Fruit fly (Drosophila melanogaster) whole organism, embryonic: ENCODE data around the gene Moca-cyp.
A peak's percentile ranks its signal among the peaks of the same experiment; 100 is the strongest.

ENCODE experiments used
- Asciz ChIP-seq: fragments of 200-800 bp; sonication (Bioruptor generic); optimal IDR thresholded peaks from 2 replicates; lab custom pipeline; 2017; ENCODE audit warnings: missing biosample characterization, mild to moderate bottlenecking, missing genetic modification characterization, missing genetic modification reagents
- Awh ChIP-seq: fragments of 200-800 bp; sonication (Bioruptor generic); IDR thresholded peaks from 2 replicates; pipeline ENCODE4, ENCODE4 v1.3.6; 2022; ENCODE audit warnings: missing biosample characterization, missing genetic modification characterization
- Bteb2 ChIP-seq: fragments of 200-800 bp; sonication (Bioruptor generic); optimal IDR thresholded peaks from 2 replicates; lab custom pipeline; 2016; ENCODE audit warnings: missing biosample characterization, missing genetic modification characterization
- CG11456 ChIP-seq: fragments of 200-800 bp; sonication (Bioruptor generic); IDR thresholded peaks from 3 replicates; pipeline ENCODE4 v1.3.6; 2022; ENCODE audit warnings: missing biosample characterization, missing genetic modification characterization
- CG11560 ChIP-seq: fragments of 200-800 bp; sonication (Bioruptor generic); IDR thresholded peaks from 3 replicates; pipeline ENCODE4 v1.3.6; 2022; ENCODE audit warnings: missing biosample characterization, missing genetic modification characterization
- CG12942 ChIP-seq: fragments of 200-800 bp; sonication (Bioruptor generic); optimal IDR thresholded peaks from 3 replicates; lab custom pipeline; 2016; ENCODE audit warnings: missing biosample characterization, missing genetic modification characterization
- CG14014 ChIP-seq: fragments of 200-800 bp; sonication (Bioruptor generic); IDR thresholded peaks from 2 replicates; pipeline ENCODE4 v1.3.6; 2022; ENCODE audit warnings: missing biosample characterization, missing genetic modification characterization
- CG15514 ChIP-seq: fragments of 200-800 bp; sonication (Bioruptor generic); optimal IDR thresholded peaks from 3 replicates; lab custom pipeline; 2017; ENCODE audit warnings: missing biosample characterization, missing genetic modification characterization, mild to moderate bottlenecking, moderate library complexity, missing genetic modification reagents
- CG1792 ChIP-seq: fragments of 200-800 bp; sonication (Bioruptor generic); optimal IDR thresholded peaks from 2 replicates; lab custom pipeline; 2016; ENCODE audit warnings: missing biosample characterization, missing genetic modification characterization
- CG1832 ChIP-seq: fragments of 200-800 bp; sonication (Bioruptor generic); optimal IDR thresholded peaks from 2 replicates; lab custom pipeline; 2017; ENCODE audit warnings: missing biosample characterization, mild to moderate bottlenecking, missing genetic modification characterization, inconsistent platforms
- CG2120 ChIP-seq: fragments of 200-800 bp; sonication (Bioruptor generic); optimal IDR thresholded peaks from 3 replicates; lab custom pipeline; 2016; ENCODE audit warnings: missing biosample characterization, missing genetic modification characterization
- CG2202 ChIP-seq: fragments of 200-800 bp; sonication (Bioruptor generic); optimal IDR thresholded peaks from 2 replicates; lab custom pipeline; 2018; ENCODE audit warnings: missing biosample characterization, mild to moderate bottlenecking, missing genetic modification characterization
- CG2712 ChIP-seq: fragments of 200-800 bp; optimal IDR thresholded peaks from 3 replicates; lab custom pipeline; 2019; ENCODE audit warnings: missing biosample characterization, mild to moderate bottlenecking, missing genetic modification characterization, moderate library complexity
- CG4360 ChIP-seq: fragments of 200-800 bp; sonication (Bioruptor generic); IDR thresholded peaks from 2 replicates; pipeline ENCODE4 v1.3.6; 2022; ENCODE audit warnings: missing biosample characterization, missing genetic modification characterization
- CG4617 ChIP-seq: fragments of 200-800 bp; sonication (Bioruptor generic); optimal IDR thresholded peaks from 3 replicates; lab custom pipeline; 2016; ENCODE audit warnings: missing biosample characterization, missing genetic modification characterization, borderline replicate concordance
- CG5245 ChIP-seq: fragments of 200-800 bp; sonication (Bioruptor generic); optimal IDR thresholded peaks from 3 replicates; lab custom pipeline; 2016; ENCODE audit warnings: missing biosample characterization, missing genetic modification characterization
- CG7839 ChIP-seq: fragments of 200-800 bp; sonication (Bioruptor generic); optimal IDR thresholded peaks from 3 replicates; lab custom pipeline; 2018; ENCODE audit warnings: missing biosample characterization, mild to moderate bottlenecking, missing genetic modification characterization, moderate library complexity
- CG8924 ChIP-seq: fragments of 200-800 bp; optimal IDR thresholded peaks from 3 replicates; lab custom pipeline; 2019; ENCODE audit warnings: missing biosample characterization, mild to moderate bottlenecking, missing genetic modification characterization, moderate library complexity
- CG9727 ChIP-seq: fragments of 200-800 bp; sonication (Bioruptor generic); optimal IDR thresholded peaks from 3 replicates; lab custom pipeline; 2017; ENCODE audit warnings: missing biosample characterization, mild to moderate bottlenecking, missing genetic modification characterization
- CG9876 ChIP-seq: fragments of 200-800 bp; sonication (Bioruptor generic); optimal IDR thresholded peaks from 2 replicates; lab custom pipeline; 2016; ENCODE audit warnings: missing biosample characterization, missing genetic modification characterization
- D19A ChIP-seq: fragments of 200-800 bp; optimal IDR thresholded peaks from 3 replicates; lab custom pipeline; 2019; ENCODE audit warnings: missing biosample characterization, mild to moderate bottlenecking, missing genetic modification characterization, moderate library complexity
- D19B ChIP-seq: fragments of 200-800 bp; sonication (Bioruptor generic); optimal IDR thresholded peaks from 2 replicates; lab custom pipeline; 2017; ENCODE audit warnings: missing biosample characterization, mild to moderate bottlenecking, missing genetic modification characterization
- Doc2 ChIP-seq: fragments of 200-800 bp; sonication (Bioruptor generic); IDR thresholded peaks from 2 replicates; pipeline ENCODE4 v1.3.6; 2022; ENCODE audit warnings: missing biosample characterization, missing genetic modification characterization
- Ets97D ChIP-seq: fragments of 200-800 bp; sonication (Bioruptor generic); optimal IDR thresholded peaks from 3 replicates; lab custom pipeline; 2016; ENCODE audit warnings: missing biosample characterization, missing genetic modification characterization
- Fer1 ChIP-seq: fragments of 200-800 bp; sonication (Bioruptor generic); optimal IDR thresholded peaks from 2 replicates; lab custom pipeline; 2017; ENCODE audit warnings: missing biosample characterization, mild to moderate bottlenecking, missing genetic modification characterization
- HLH54F ChIP-seq: fragments of 200-800 bp; sonication (Bioruptor generic); optimal IDR thresholded peaks from 3 replicates; lab custom pipeline; 2016; ENCODE audit warnings: missing biosample characterization, missing genetic modification characterization
- Hmr ChIP-seq: fragments of 200-800 bp; sonication (Bioruptor generic); optimal IDR thresholded peaks from 3 replicates; lab custom pipeline; 2017; ENCODE audit warnings: mild to moderate bottlenecking, missing biosample characterization, missing genetic modification reagents, missing genetic modification characterization
- Hr51 ChIP-seq, 2 experiments: fragments of 200-800 bp; sonication (Bioruptor generic); optimal IDR thresholded peaks; 2 replicates in 1 of 2; 3 replicates in 1 of 2; lab custom pipeline; 2016 to 2018; ENCODE audit warnings: missing biosample characterization in 2 of 2, missing genetic modification characterization in 2 of 2, mild to moderate bottlenecking in 1 of 2, moderate library complexity in 1 of 2
- Hsf ChIP-seq: fragments of 200-800 bp; sonication (Bioruptor generic); optimal IDR thresholded peaks from 3 replicates; lab custom pipeline; 2016; ENCODE audit warnings: missing biosample characterization, missing genetic modification characterization
- Lpt ChIP-seq: fragments of >200 bp; optimal IDR thresholded peaks from 2 replicates; lab custom pipeline; 2018; ENCODE audit warnings: missing biosample characterization, missing genetic modification characterization
- Med ChIP-seq: fragments of 200-800 bp; sonication (Bioruptor generic); peaks from one replicate; lab custom pipeline; 2016; ENCODE audit warnings: missing biosample characterization, missing genetic modification characterization, mild to moderate bottlenecking, inconsistent platforms, moderate library complexity
- ac ChIP-seq: fragments of 200-800 bp; sonication (Bioruptor generic); optimal IDR thresholded peaks from 3 replicates; lab custom pipeline; 2017; ENCODE audit warnings: missing biosample characterization, mild to moderate bottlenecking, missing genetic modification characterization
- amos ChIP-seq: fragments of 200-800 bp; sonication (Bioruptor generic); IDR thresholded peaks from 2 replicates; pipeline ENCODE4 v1.3.6; 2022; ENCODE audit warnings: missing biosample characterization, missing genetic modification characterization; ENCODE audit not compliant: partially characterized antibody
- chif ChIP-seq, 2 experiments: fragments of 200-800 bp; sonication (Bioruptor generic); optimal IDR thresholded peaks; 3 replicates each; lab custom pipeline; 2016; ENCODE audit warnings: missing biosample characterization in 2 of 2, missing genetic modification characterization in 2 of 2
- emc ChIP-seq: fragments of 200-800 bp; sonication (Bioruptor generic); optimal IDR thresholded peaks from 2 replicates; lab custom pipeline; 2016; ENCODE audit warnings: missing biosample characterization, missing genetic modification characterization
- eve ChIP-seq, 2 experiments: fragments of >200 bp; optimal IDR thresholded peaks; 2 replicates each; lab custom pipeline; 2017; ENCODE audit warnings: missing biosample characterization in 2 of 2, missing genetic modification characterization in 2 of 2
- fd102C ChIP-seq: fragments of 200-800 bp; sonication (Bioruptor generic); optimal IDR thresholded peaks from 2 replicates; lab custom pipeline; 2018; ENCODE audit warnings: missing biosample characterization, mild to moderate bottlenecking, missing genetic modification characterization, moderate library complexity
- gcm ChIP-seq: fragments of 200-800 bp; sonication (Bioruptor generic); optimal IDR thresholded peaks from 2 replicates; lab custom pipeline; 2019; ENCODE audit warnings: missing biosample characterization, mild to moderate bottlenecking, missing genetic modification characterization, moderate library complexity
- gem ChIP-seq: fragments of 200-800 bp; sonication (Bioruptor generic); optimal IDR thresholded peaks from 2 replicates; lab custom pipeline; 2019; ENCODE audit warnings: missing biosample characterization, mild to moderate bottlenecking, missing genetic modification characterization, moderate library complexity
- gt ChIP-seq: fragments of 200-800 bp; sonication (Bioruptor generic); IDR thresholded peaks from 2 replicates; pipeline ENCODE4 v1.3.6; 2022; ENCODE audit warnings: missing biosample characterization, missing genetic modification characterization
- kah ChIP-seq: fragments of 200-800 bp; sonication (Bioruptor generic); optimal IDR thresholded peaks from 2 replicates; lab custom pipeline; 2018; ENCODE audit warnings: missing biosample characterization, mild to moderate bottlenecking, missing genetic modification characterization
- pb ChIP-seq: fragments of 200-800 bp; sonication (Bioruptor generic); optimal IDR thresholded peaks from 3 replicates; lab custom pipeline; 2016; ENCODE audit warnings: missing biosample characterization, missing genetic modification characterization
- run ChIP-seq: fragments of 200-800 bp; sonication (Bioruptor generic); optimal IDR thresholded peaks from 3 replicates; lab custom pipeline; 2018; ENCODE audit warnings: missing biosample characterization, mild to moderate bottlenecking, missing genetic modification characterization
- salm ChIP-seq: fragments of 200-800 bp; sonication (Bioruptor generic); optimal IDR thresholded peaks from 2 replicates; lab custom pipeline; 2018; ENCODE audit warnings: missing biosample characterization, mild to moderate bottlenecking, missing genetic modification characterization
- schlank ChIP-seq: fragments of 200-800 bp; sonication (Bioruptor generic); optimal IDR thresholded peaks from 2 replicates; lab custom pipeline; 2018; ENCODE audit warnings: missing biosample characterization, mild to moderate bottlenecking, missing genetic modification characterization
- sd ChIP-seq: fragments of 200-800 bp; sonication (Bioruptor generic); optimal IDR thresholded peaks from 3 replicates; lab custom pipeline; 2018; ENCODE audit warnings: missing biosample characterization, mild to moderate bottlenecking, missing genetic modification characterization, moderate library complexity
- sug ChIP-seq: fragments of 200-800 bp; optimal IDR thresholded peaks from 2 replicates; lab custom pipeline; 2019; ENCODE audit warnings: missing biosample characterization, mild to moderate bottlenecking, missing genetic modification characterization, moderate library complexity
- wdn ChIP-seq: fragments of 200-800 bp; sonication (Bioruptor generic); IDR thresholded peaks from 2 replicates; pipeline ENCODE4 v1.3.6; 2022; ENCODE audit warnings: missing biosample characterization, missing genetic modification characterization

Gene Moca-cyp

dm6 chr3R:28332674-28333421 lies 7.3 kb upstream of the Moca-cyp start (continued):
- no peak for TF ChIP-seq Fer1
- peak; percentile 71 for TF ChIP-seq Med
- peak; percentile 8 for TF ChIP-seq sug (tag; lab: Kevin White, UChicago)
- peak; percentile 28 for TF ChIP-seq gem
- TF ChIP-seq CG9876 (GFP tag; lab: Kevin White, UChicago), result no peak
- TF ChIP-seq CG2120 (GFP tag; lab: Kevin White, UChicago), result peak; percentile 23
- TF ChIP-seq CG12942 (GFP tag; lab: Kevin White, UChicago), result no peak
- TF ChIP-seq Doc2 (GFP tag; lab: Robert Waterston, UW), result no peak
- TF ChIP-seq HLH54F (GFP tag; lab: Kevin White, UChicago), result no peak
- TF ChIP-seq CG1792 (GFP tag; lab: Kevin White, UChicago), result no peak
- no peak for TF ChIP-seq CG8924
- TF ChIP-seq eve (GFP tag; optimal IDR thresholded peaks at IDR 0.05; lab: Kevin White, UChicago), result no peak
- TF ChIP-seq Hsf (GFP tag; lab: Kevin White, UChicago), result no peak

- peak; percentile 21 for TF ChIP-seq kah (GFP tag; lab: Kevin White, UChicago)
- no peak for TF ChIP-seq CG1832 (GFP tag; lab: Kevin White, UChicago)
- peak; percentile 42 to 59 for TF ChIP-seq Hr51 (GFP tag; optimal IDR thresholded peaks at IDR 0.05; lab: Kevin White, UChicago)
- peak; percentile 59 for TF ChIP-seq CG2202 (tag; lab: Kevin White, UChicago)
- peak; percentile 79 for TF ChIP-seq CG2712 (tag; lab: Kevin White, UChicago)
- TF ChIP-seq CG11456 (GFP tag; lab: Robert Waterston, UW), result peak; percentile 74; the same call in 2 of the 3 replicates
- peak; percentile 47 for TF ChIP-seq CG4617
- peak; percentile 83 for TF ChIP-seq CG9727 (GFP tag; lab: Kevin White, UChicago)
- peak; percentile 30; the same call in 1 of the 2 replicates for TF ChIP-seq amos (GFP tag; lab: Robert Waterston, UW)
- TF ChIP-seq CG5245 (GFP tag; lab: Kevin White, UChicago), result peak; percentile 50
- TF ChIP-seq Asciz, result peak; percentile 51
- peak; percentile 75 for TF ChIP-seq Bteb2
- peak; percentile 95 for TF ChIP-seq Ets97D
- TF ChIP-seq pb (GFP tag; lab: Kevin White, UChicago), result peak; percentile 65
- peak; percentile 75 for TF ChIP-seq gt
- TF ChIP-seq salm (tag; lab: Kevin White, UChicago), result peak; percentile 36
- TF ChIP-seq D19A (tag; lab: Kevin White, UChicago), result peak; percentile 38
- TF ChIP-seq fd102C (GFP tag; lab: Kevin White, UChicago), result peak; percentile 8
- TF ChIP-seq Awh, result no peak
- no peak for TF ChIP-seq Lpt (GFP tag; lab: Kevin White, UChicago)
- peak; percentile 81 for TF ChIP-seq sd (tag; lab: Kevin White, UChicago)
- TF ChIP-seq emc (GFP tag; lab: Kevin White, UChicago), result peak; percentile 65
- peak; percentile 70 for TF ChIP-seq schlank (tag; lab: Kevin White, UChicago)
- peak; percentile 82 for TF ChIP-seq Hmr (GFP tag; lab: Kevin White, UChicago)
- TF ChIP-seq wdn, result peak; percentile 65
- TF ChIP-seq D19B, result peak; percentile 56
- peak; percentile 77 for TF ChIP-seq chif (GFP tag; optimal IDR thresholded peaks at IDR 0.05; lab: Kevin White, UChicago)
- TF ChIP-seq CG11560 (tag; lab: Robert Waterston, UW), result no peak
- TF ChIP-seq gcm (GFP tag; lab: Kevin White, UChicago), result peak; percentile 69
- no peak for TF ChIP-seq run (tag; lab: Kevin White, UChicago)
- TF ChIP-seq ac (GFP tag; lab: Kevin White, UChicago), result peak; percentile 35
- TF ChIP-seq CG15514 (GFP tag; lab: Kevin White, UChicago), result peak; percentile 75
- TF ChIP-seq CG14014 (GFP tag; lab: Robert Waterston, UW), result peak; percentile 72
- TF ChIP-seq CG7839 (tag; lab: Kevin White, UChicago), result peak; percentile 75
- TF ChIP-seq CG4360 (GFP tag; lab: Robert Waterston, UW), result no peak
Measured at dm6 chr3R:28335462-28335998, 4.6 kb upstream of the Moca-cyp start.
